Fruit fly (Drosophila melanogaster) whole organism, prepupa: ENCODE measurements around the gene Cyp313a1.

Experiments used
- CG3919 ChIP-seq: fragments of 200-800 bp; sonication (Bioruptor generic); optimal IDR thresholded peaks from 3 replicates; lab custom pipeline; 2016; ENCODE audit warnings: missing biosample characterization, missing genetic modification characterization
- CG6808 ChIP-seq: fragments of 200-800 bp; sonication (Bioruptor generic); optimal IDR thresholded peaks from 3 replicates; lab custom pipeline; 2017; ENCODE audit warnings: missing biosample characterization, missing genetic modification characterization, mild to moderate bottlenecking, moderate library complexity, missing genetic modification reagents
- CG6854 ChIP-seq: fragments of 200-800 bp; sonication (Bioruptor generic); optimal IDR thresholded peaks from 2 replicates; lab custom pipeline; 2017; ENCODE audit warnings: missing biosample characterization, mild to moderate bottlenecking, missing genetic modification characterization
- Gug ChIP-seq: fragments of 200-800 bp; sonication (Bioruptor generic); IDR thresholded peaks from 2 replicates; pipeline ENCODE4 v1.3.6; 2022; ENCODE audit warnings: missing biosample characterization, missing genetic modification characterization
- acj6 ChIP-seq: fragments of 200-800 bp; sonication (Bioruptor generic); optimal IDR thresholded peaks from 3 replicates; lab custom pipeline; 2016; ENCODE audit warnings: missing biosample characterization, missing genetic modification characterization
- vri ChIP-seq: fragments of 200-800 bp; sonication (Bioruptor generic); optimal IDR thresholded peaks from 3 replicates; lab custom pipeline; 2016; ENCODE audit warnings: missing biosample characterization, mild to moderate bottlenecking, missing genetic modification characterization

DNA sequence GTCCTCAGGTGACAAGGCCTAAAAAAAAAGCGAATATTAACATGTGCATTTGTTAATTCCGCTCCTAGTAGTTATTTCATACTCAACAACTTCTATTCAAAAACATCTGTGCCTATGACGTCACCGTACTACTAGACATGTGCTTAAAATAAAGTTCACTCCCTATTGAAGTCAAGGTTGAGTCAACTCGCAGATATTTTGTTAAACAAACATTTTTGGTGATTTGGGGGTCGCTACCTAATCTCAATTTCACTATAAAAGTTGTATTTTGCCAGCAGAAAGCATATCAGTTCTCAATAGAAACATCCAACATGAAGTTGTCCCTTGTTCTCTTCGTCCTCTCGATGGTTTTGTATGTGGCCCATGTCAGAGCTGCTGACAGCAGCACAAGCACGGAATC lies 4.1 kb upstream of the Cyp313a1 start, which contains the start of gene CG34273:
- TF ChIP-seq CG6808 (no peak), CG3919 (GFP tag; lab: Kevin White, UChicago) (no peak), Gug (GFP tag; lab: Robert Waterston, UW) (no peak), CG6854 (GFP tag; lab: Kevin White, UChicago) (no peak), acj6 (GFP tag; lab: Kevin White, UChicago) (no peak), vri (GFP tag; lab: Kevin White, UChicago) (no peak)
